Fruit fly (Drosophila melanogaster): Measurements from ENCODE around the gene CG9107.

dm6 chr2L:5982334-5982987 lies 41.9 kb downstream of the CG9107 start:
- TF ChIP-seq CTCF (optimal IDR thresholded peaks at IDR 0.05), result peak; percentile 17 to 70
- TF ChIP-seq CG8478 (optimal IDR thresholded peaks at IDR 0.05), result no peak

Measured in S2 (cell line).